In the genomic region with DNA sequence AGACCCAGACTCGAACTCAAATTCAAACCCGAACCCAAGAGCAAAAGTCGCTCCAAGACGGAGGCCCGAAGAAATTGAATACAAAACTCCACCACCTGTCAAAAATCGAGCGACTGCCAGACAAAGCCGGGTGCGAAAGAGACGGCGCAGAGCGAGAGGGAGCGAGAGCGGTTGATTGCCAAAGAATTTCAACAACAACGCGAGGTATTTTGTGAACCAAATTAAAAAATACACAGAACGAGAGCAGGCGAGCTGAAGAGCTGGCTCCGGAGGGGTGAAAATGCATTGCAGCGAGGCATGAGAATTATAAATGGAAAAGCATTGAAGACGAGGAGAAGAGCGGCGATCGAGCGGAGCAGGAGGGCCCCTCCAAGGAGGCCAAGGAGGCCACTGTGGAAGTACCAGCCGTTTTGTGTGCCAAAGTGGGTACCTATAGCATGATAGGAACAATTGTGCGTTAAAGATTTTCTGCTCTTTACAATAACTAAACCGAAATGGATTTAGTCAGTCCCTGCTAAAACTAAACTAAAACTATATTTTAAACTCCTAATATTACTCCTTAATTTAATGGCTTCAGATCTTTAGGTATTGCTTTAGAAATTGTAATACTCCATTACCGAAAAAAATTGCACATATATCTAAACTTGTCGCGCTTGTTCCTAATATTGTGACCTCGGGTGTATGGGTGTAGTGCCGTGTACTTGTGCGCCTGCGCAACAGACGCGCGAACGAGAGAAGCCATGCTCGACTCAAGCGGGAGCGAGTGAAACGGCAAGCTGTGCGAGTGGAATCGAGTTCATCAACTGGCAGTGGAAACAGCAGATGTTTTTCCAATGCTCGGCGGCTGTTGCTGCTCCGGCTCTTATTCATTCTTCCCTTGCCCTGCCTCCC, we compare ENCODE assay signal across 4 fruit fly cellular contexts.
TF ChIP-seq lines count a peak whose summit lies in the region.

No protein-coding gene starts in this region.

TF ChIP-seq in whole organism, embryonic, 481 proteins besides CTCF, POLR2A, EP300 and RAD21 (continued from another document and continues in another):
- no peak for TF ChIP-seq prd (optimal IDR thresholded peaks at IDR 0.05; lab: Kevin White, UChicago)
- TF ChIP-seq prd (GFP tag; IDR thresholded peaks at IDR 0.05; lab: Robert Waterston, UW): peak; percentile 13; the same call in 1 of the 3 replicates
- peak in 1 of 3 experiments; percentile 88 for TF ChIP-seq lola (GFP tag; optimal IDR thresholded peaks at IDR 0.05; lab: Kevin White, UChicago)
- TF ChIP-seq lilli (GFP tag; optimal IDR thresholded peaks at IDR 0.05; lab: Kevin White, UChicago): peak; percentile 16
- TF ChIP-seq gsb-n (tag; optimal IDR thresholded peaks at IDR 0.05; lab: Kevin White, UChicago): peak; percentile 20
- peak; percentile 34 for TF ChIP-seq Camta (GFP tag; optimal IDR thresholded peaks at IDR 0.05; lab: Kevin White, UChicago)
- no peak for TF ChIP-seq CG32767 (GFP tag; IDR thresholded peaks at IDR 0.05; lab: Robert Waterston, UW)
- peak; percentile 62 for TF ChIP-seq CG8924 (tag; optimal IDR thresholded peaks at IDR 0.05; lab: Kevin White, UChicago)
- peak; percentile 62 for TF ChIP-seq CG30431 (GFP tag; optimal IDR thresholded peaks at IDR 0.05; lab: Kevin White, UChicago)
- no peak for TF ChIP-seq toy (GFP tag; IDR thresholded peaks at IDR 0.05; lab: Robert Waterston, UW)
- peak in 1 of 2 experiments; percentile 48 for TF ChIP-seq bsh (GFP tag; optimal IDR thresholded peaks at IDR 0.05; lab: Kevin White, UChicago)
- peak; percentile 70 for TF ChIP-seq Ets65A (GFP tag; lab: Kevin White, UChicago)
- peak; percentile 35; the same call in 1 of the 2 replicates for TF ChIP-seq CG4404 (GFP tag; IDR thresholded peaks at IDR 0.05; lab: Robert Waterston, UW)
- TF ChIP-seq CG13287 (GFP tag; IDR thresholded peaks at IDR 0.05; lab: Robert Waterston, UW; ENCODE audit: partially characterized antibody): no peak
- TF ChIP-seq onecut (GFP tag; IDR thresholded peaks at IDR 0.05; lab: Robert Waterston, UW): peak; percentile 50
- peak; percentile 32 for TF ChIP-seq Six4 (GFP tag; optimal IDR thresholded peaks at IDR 0.05; lab: Kevin White, UChicago)
- TF ChIP-seq CG3847 (GFP tag; IDR thresholded peaks at IDR 0.05; lab: Robert Waterston, UW): no peak
- peak; percentile 43 for TF ChIP-seq Chrac-16 (GFP tag; optimal IDR thresholded peaks at IDR 0.05; lab: Kevin White, UChicago)
- no peak for TF ChIP-seq cwo (GFP tag; optimal IDR thresholded peaks at IDR 0.05; lab: Kevin White, UChicago)
- TF ChIP-seq bcd (GFP tag; optimal IDR thresholded peaks at IDR 0.05; lab: Kevin White, UChicago): peak; percentile 16
- TF ChIP-seq CG16779 (GFP tag; IDR thresholded peaks at IDR 0.05; lab: Robert Waterston, UW): no peak
- TF ChIP-seq Taf1 (GFP tag; IDR thresholded peaks at IDR 0.05; lab: Robert Waterston, UW): no peak
- peak; percentile 15 for TF ChIP-seq CG7786 (GFP tag; optimal IDR thresholded peaks at IDR 0.05; lab: Kevin White, UChicago)
- TF ChIP-seq CG17186 (GFP tag; optimal IDR thresholded peaks at IDR 0.05; lab: Kevin White, UChicago): no peak
- TF ChIP-seq CG7839 (tag; optimal IDR thresholded peaks at IDR 0.05; lab: Kevin White, UChicago): peak; percentile 43
- TF ChIP-seq sc (optimal IDR thresholded peaks at IDR 0.05; lab: Kevin White, UChicago): no peak
- peak; percentile 47 for TF ChIP-seq sc (GFP tag; optimal IDR thresholded peaks at IDR 0.05; lab: Kevin White, UChicago)
- TF ChIP-seq CG12236 (GFP tag; optimal IDR thresholded peaks at IDR 0.05; lab: Kevin White, UChicago): peak; percentile 24
- TF ChIP-seq CG43689 (GFP tag; IDR thresholded peaks at IDR 0.05; lab: Robert Waterston, UW): no peak
- peak; percentile 60 for TF ChIP-seq trem (tag; optimal IDR thresholded peaks at IDR 0.05; lab: Kevin White, UChicago)

TF ChIP-seq in whole organism, prepupa, 60 proteins besides CTCF, POLR2A, EP300 and RAD21 (continued from another document and continues in another):
- TF ChIP-seq CG16779 (tag; optimal IDR thresholded peaks at IDR 0.05; lab: Kevin White, UChicago) (peak; percentile 48), Gug (GFP tag; IDR thresholded peaks at IDR 0.05; lab: Robert Waterston, UW) (no peak), Eip75B (GFP tag; optimal IDR thresholded peaks at IDR 0.05; lab: Kevin White, UChicago) (peak; percentile 75), achi (GFP tag; optimal IDR thresholded peaks at IDR 0.05; lab: Kevin White, UChicago) (peak; percentile 67), Eip78C (GFP tag; lab: Kevin White, UChicago) (peak; percentile 95), CG6276 (GFP tag; optimal IDR thresholded peaks at IDR 0.05; lab: Kevin White, UChicago) (peak; percentile 28), fkh (GFP tag; optimal IDR thresholded peaks at IDR 0.05; lab: Kevin White, UChicago) (no peak), Ets21C (GFP tag; optimal IDR thresholded peaks at IDR 0.05; lab: Kevin White, UChicago) (peak; percentile 65), fd59A (GFP tag; optimal IDR thresholded peaks at IDR 0.05; lab: Kevin White, UChicago) (peak; percentile 73), CG10669 (GFP tag; optimal IDR thresholded peaks at IDR 0.05; lab: Kevin White, UChicago) (peak; percentile 80), CG10631 (GFP tag; optimal IDR thresholded peaks at IDR 0.05; lab: Kevin White, UChicago) (peak; percentile 68), CG8632 (GFP tag; optimal IDR thresholded peaks at IDR 0.05; lab: Kevin White, UChicago) (peak; percentile 63), CG6854 (GFP tag; optimal IDR thresholded peaks at IDR 0.05; lab: Kevin White, UChicago) (peak; percentile 57), CG11294 (GFP tag; IDR thresholded peaks at IDR 0.05; lab: Robert Waterston, UW) (no peak), CG1621 (tag; optimal IDR thresholded peaks at IDR 0.05; lab: Kevin White, UChicago) (peak; percentile 42), CG34406 (GFP tag; optimal IDR thresholded peaks at IDR 0.05; lab: Kevin White, UChicago) (peak; percentile 68), CG8119 (GFP tag; IDR thresholded peaks at IDR 0.05; lab: Robert Waterston, UW) (no peak), ss (GFP tag; optimal IDR thresholded peaks at IDR 0.05; lab: Kevin White, UChicago) (peak; percentile 63 to 75), svp (GFP tag; lab: Kevin White, UChicago) (peak; percentile 91), CG11902 (GFP tag; optimal IDR thresholded peaks at IDR 0.05; lab: Kevin White, UChicago) (peak; percentile 58), Hr4 (GFP tag; optimal IDR thresholded peaks at IDR 0.05; lab: Kevin White, UChicago) (peak; percentile 53), dsx (GFP tag; optimal IDR thresholded peaks at IDR 0.05; lab: Kevin White, UChicago; ENCODE audit: poor library complexity, severe bottlenecking) (peak; percentile 74), CG3919 (GFP tag; optimal IDR thresholded peaks at IDR 0.05; lab: Kevin White, UChicago) (peak; percentile 68), OdsH (GFP tag; optimal IDR thresholded peaks at IDR 0.05; lab: Kevin White, UChicago) (peak; percentile 72), cyc (GFP tag; optimal IDR thresholded peaks at IDR 0.05; lab: Kevin White, UChicago) (peak; percentile 76), lz (GFP tag; optimal IDR thresholded peaks at IDR 0.05; lab: Kevin White, UChicago) (peak; percentile 85), spab (GFP tag; optimal IDR thresholded peaks at IDR 0.05; lab: Kevin White, UChicago) (peak; percentile 66), CG15336 (GFP tag; IDR thresholded peaks at IDR 0.05; lab: Robert Waterston, UW) (0 out of 2 replicates have a peak, but pooled peaks have one; percentile 27), CG4318 (GFP tag; optimal IDR thresholded peaks at IDR 0.05; lab: Kevin White, UChicago) (no peak), CG6792 (GFP tag; optimal IDR thresholded peaks at IDR 0.05; lab: Kevin White, UChicago) (peak; percentile 69), CG32006 (GFP tag; optimal IDR thresholded peaks at IDR 0.05; lab: Kevin White, UChicago) (peak; percentile 63)

TF ChIP-seq in whole organism, pupa, 21 proteins besides CTCF, POLR2A, EP300 and RAD21 (continued from another document):
- TF ChIP-seq CG9948 (tag; optimal IDR thresholded peaks at IDR 0.05; lab: Kevin White, UChicago) (peak; percentile 68), CG8301 (tag; optimal IDR thresholded peaks at IDR 0.05; lab: Kevin White, UChicago) (peak; percentile 57), CG10348 (GFP tag; IDR thresholded peaks at IDR 0.05; lab: Robert Waterston, UW) (no peak)

TF ChIP-seq in whole organism, wandering third instar larva, 38 proteins besides CTCF, POLR2A, EP300 and RAD21 (continued from another document):
- TF ChIP-seq Hnf4 (GFP tag; optimal IDR thresholded peaks at IDR 0.05; lab: Kevin White, UChicago) (peak; percentile 43), usp (GFP tag; optimal IDR thresholded peaks at IDR 0.05; lab: Kevin White, UChicago) (no peak), jim (GFP tag; optimal IDR thresholded peaks at IDR 0.05; lab: Kevin White, UChicago) (no peak), tai (GFP tag; optimal IDR thresholded peaks at IDR 0.05; lab: Kevin White, UChicago) (no peak), h (GFP tag; optimal IDR thresholded peaks at IDR 0.05; lab: Kevin White, UChicago) (peak; percentile 82), Dfd (GFP tag; optimal IDR thresholded peaks at IDR 0.05; lab: Kevin White, UChicago) (no peak), CrebA (GFP tag; optimal IDR thresholded peaks at IDR 0.05; lab: Kevin White, UChicago; ENCODE audit: borderline replicate concordance) (no peak), Myc (optimal IDR thresholded peaks at IDR 0.05; lab: Kevin White, UChicago) (no peak), brk (GFP tag; optimal IDR thresholded peaks at IDR 0.05; lab: Kevin White, UChicago) (peak; percentile 74), br (GFP tag; optimal IDR thresholded peaks at IDR 0.05; lab: Kevin White, UChicago) (peak; percentile 79), Sp1 (GFP tag; optimal IDR thresholded peaks at IDR 0.05; lab: Kevin White, UChicago) (peak; percentile 82), Hr78 (GFP tag; optimal IDR thresholded peaks at IDR 0.05; lab: Kevin White, UChicago) (no peak), sage (GFP tag; optimal IDR thresholded peaks at IDR 0.05; lab: Kevin White, UChicago) (no peak), Rel (GFP tag; optimal IDR thresholded peaks at IDR 0.05; lab: Kevin White, UChicago) (peak; percentile 26), Rel (tag; optimal IDR thresholded peaks at IDR 0.05; lab: Kevin White, UChicago) (peak; percentile 36), rgr (GFP tag; optimal IDR thresholded peaks at IDR 0.05; lab: Kevin White, UChicago) (peak; percentile 66), dmrt93B (GFP tag; optimal IDR thresholded peaks at IDR 0.05; lab: Kevin White, UChicago) (peak; percentile 74), HLH106 (tag; optimal IDR thresholded peaks at IDR 0.05; lab: Kevin White, UChicago) (peak; percentile 87), Mio (GFP tag; optimal IDR thresholded peaks at IDR 0.05; lab: Kevin White, UChicago) (no peak), dsf (GFP tag; optimal IDR thresholded peaks at IDR 0.05; lab: Kevin White, UChicago; ENCODE audit: borderline replicate concordance) (no peak)
